Worm (Caenorhabditis elegans) whole organism, late embryonic: ENCODE measurements around the gene C45E5.1.

Experiments
- C08G9.2 ChIP-seq: sonication (generic microtip); optimal IDR thresholded peaks from 2 replicates; lab custom pipeline; 2016; ENCODE audit warnings: mild to moderate bottlenecking, missing genetic modification characterization, moderate library complexity, missing compliant biosample characterization
- F13H6.1 ChIP-seq: sonication (generic microtip); optimal IDR thresholded peaks from 2 replicates; lab custom pipeline; 2016; ENCODE audit warnings: missing genetic modification characterization, missing compliant biosample characterization
- K09A11.1 ChIP-seq: sonication (generic microtip); optimal IDR thresholded peaks from 2 replicates; lab custom pipeline; 2017; ENCODE audit warnings: antibody characterized with exemption, mild to moderate bottlenecking, missing genetic modification characterization, missing compliant biosample characterization; ENCODE audit not compliant: insufficient read depth
- T23F11.4 ChIP-seq: fragments of 200-800 bp; sonication (Bioruptor generic); optimal IDR thresholded peaks from 2 replicates; lab custom pipeline; 2018; ENCODE audit warnings: mild to moderate bottlenecking, missing genetic modification characterization, missing compliant biosample characterization
- ceh-18 ChIP-seq: sonication (generic microtip); optimal IDR thresholded peaks from 2 replicates; lab custom pipeline; 2016; ENCODE audit warnings: missing genetic modification characterization, missing compliant biosample characterization
- ceh-19 ChIP-seq: fragments of 200-800 bp; sonication (Bioruptor generic); optimal IDR thresholded peaks from 2 replicates; lab custom pipeline; 2018; ENCODE audit warnings: mild to moderate bottlenecking, missing genetic modification characterization, missing compliant biosample characterization
- ceh-2 ChIP-seq: sonication (generic microtip); optimal IDR thresholded peaks from 2 replicates; lab custom pipeline; 2016; ENCODE audit warnings: missing genotype, missing genetic modification characterization, missing compliant biosample characterization
- ceh-22 ChIP-seq: sonication (generic microtip); optimal IDR thresholded peaks from 2 replicates; lab custom pipeline; 2017; ENCODE audit warnings: missing biosample characterization, missing genetic modification characterization
- ceh-30 ChIP-seq: fragments of 150-350 bp; optimal IDR thresholded peaks from 2 replicates; lab custom pipeline; 2014; ENCODE audit warnings: missing biosample characterization, missing genetic modification characterization
- ceh-31 ChIP-seq: sonication (generic microtip); optimal IDR thresholded peaks from 2 replicates; lab custom pipeline; 2016; ENCODE audit warnings: missing genetic modification characterization, missing compliant biosample characterization
- ceh-34 ChIP-seq: sonication (generic microtip); optimal IDR thresholded peaks from 2 replicates; lab custom pipeline; 2016; ENCODE audit warnings: mild to moderate bottlenecking, missing genetic modification characterization, missing compliant biosample characterization
- ceh-48 ChIP-seq: sonication (generic microtip); optimal IDR thresholded peaks from 2 replicates; lab custom pipeline; 2016; ENCODE audit warnings: missing genetic modification characterization, inconsistent platforms, missing compliant biosample characterization
- ceh-6 ChIP-seq: fragments of 200-800 bp; sonication (Bioruptor generic); optimal IDR thresholded peaks from 2 replicates; lab custom pipeline; 2018; ENCODE audit warnings: mild to moderate bottlenecking, missing genetic modification characterization, missing compliant biosample characterization
- ceh-9 ChIP-seq: sonication (generic microtip); optimal IDR thresholded peaks from 2 replicates; lab custom pipeline; 2016; ENCODE audit warnings: mild to moderate bottlenecking, missing genetic modification characterization, inconsistent platforms, missing compliant biosample characterization
- dmd-4 ChIP-seq: sonication (generic microtip); optimal IDR thresholded peaks from 2 replicates; lab custom pipeline; 2016; ENCODE audit warnings: borderline replicate concordance, missing genetic modification characterization, missing compliant biosample characterization
- elt-2 ChIP-seq: sonication (generic microtip); optimal IDR thresholded peaks from 2 replicates; lab custom pipeline; 2016; ENCODE audit warnings: missing genetic modification reagents, missing genetic modification characterization, missing compliant biosample characterization
- elt-4 ChIP-seq: sonication (generic microtip); optimal IDR thresholded peaks from 2 replicates; lab custom pipeline; 2016; ENCODE audit warnings: missing genetic modification characterization, missing compliant biosample characterization
- ets-4 ChIP-seq: sonication (generic microtip); optimal IDR thresholded peaks from 2 replicates; lab custom pipeline; 2016; ENCODE audit warnings: missing genetic modification characterization, missing compliant biosample characterization
- eyg-1 ChIP-seq: sonication (generic microtip); optimal IDR thresholded peaks from 2 replicates; lab custom pipeline; 2016; ENCODE audit warnings: missing genotype, missing genetic modification characterization, missing compliant biosample characterization
- fax-1 ChIP-seq: sonication (generic microtip); optimal IDR thresholded peaks from 2 replicates; lab custom pipeline; 2016; ENCODE audit warnings: missing genotype, missing genetic modification characterization, missing compliant biosample characterization
- fkh-10 ChIP-seq: fragments of 150-350 bp; optimal IDR thresholded peaks from 2 replicates; lab custom pipeline; 2014; ENCODE audit warnings: missing biosample characterization, missing genetic modification reagents, missing genetic modification characterization
- fkh-6 ChIP-seq: sonication (generic microtip); optimal IDR thresholded peaks from 2 replicates; lab custom pipeline; 2016; ENCODE audit warnings: missing genetic modification characterization, missing compliant biosample characterization
- hlh-13 ChIP-seq: fragments of 200-800 bp; sonication (Bioruptor generic); optimal IDR thresholded peaks from 2 replicates; lab custom pipeline; 2018; ENCODE audit warnings: mild to moderate bottlenecking, missing genetic modification characterization, missing compliant biosample characterization
- hlh-6 ChIP-seq: sonication (generic microtip); optimal IDR thresholded peaks from 2 replicates; lab custom pipeline; 2016; ENCODE audit warnings: missing genotype, missing genetic modification characterization, missing compliant biosample characterization
- lin-11 ChIP-seq: fragments of 200-800 bp; sonication (Bioruptor generic); optimal IDR thresholded peaks from 2 replicates; lab custom pipeline; 2018; ENCODE audit warnings: mild to moderate bottlenecking, missing genetic modification characterization, missing compliant biosample characterization
- nfya-1 ChIP-seq: sonication (generic microtip); optimal IDR thresholded peaks from 2 replicates; lab custom pipeline; 2017; ENCODE audit warnings: missing genetic modification characterization, mild to moderate bottlenecking, missing compliant biosample characterization, antibody characterized with exemption, moderate library complexity
- npax-4 ChIP-seq: sonication (generic microtip); optimal IDR thresholded peaks from 2 replicates; lab custom pipeline; 2016; ENCODE audit warnings: missing genetic modification characterization, missing compliant biosample characterization
- odd-2 ChIP-seq: sonication (generic microtip); optimal IDR thresholded peaks from 2 replicates; lab custom pipeline; 2017; ENCODE audit warnings: antibody characterized with exemption, mild to moderate bottlenecking, missing genetic modification characterization, missing compliant biosample characterization
- pax-1 ChIP-seq: fragments of 150-350 bp; optimal IDR thresholded peaks from 2 replicates; lab custom pipeline; 2014; ENCODE audit warnings: missing biosample characterization, missing genetic modification characterization
- pha-2 ChIP-seq: sonication (generic microtip); optimal IDR thresholded peaks from 2 replicates; lab custom pipeline; 2017; ENCODE audit warnings: mild to moderate bottlenecking, missing genetic modification characterization, missing compliant biosample characterization
- pqm-1 ChIP-seq: sonication (generic microtip); optimal IDR thresholded peaks from 2 replicates; lab custom pipeline; 2016; ENCODE audit warnings: missing genetic modification characterization, missing compliant biosample characterization
- pros-1 ChIP-seq: fragments of 150-350 bp; optimal IDR thresholded peaks from 2 replicates; lab custom pipeline; 2014; ENCODE audit warnings: missing biosample characterization, missing genetic modification reagents, missing genetic modification characterization
- ref-2 ChIP-seq: sonication (generic microtip); optimal IDR thresholded peaks from 2 replicates; lab custom pipeline; 2016; ENCODE audit warnings: missing genetic modification characterization, missing compliant biosample characterization
- rnt-1 ChIP-seq: sonication (generic microtip); optimal IDR thresholded peaks from 2 replicates; lab custom pipeline; 2016; ENCODE audit warnings: missing genetic modification characterization, missing compliant biosample characterization
- sdc-2 ChIP-seq: sonication (generic microtip); optimal IDR thresholded peaks from 2 replicates; lab custom pipeline; 2016; ENCODE audit warnings: missing genotype, missing genetic modification characterization, missing compliant biosample characterization
- sox-2 ChIP-seq: fragments of 200-800 bp; sonication (Bioruptor generic); IDR thresholded peaks from 2 replicates; pipeline ENCODE4 v1.3.6; 2022; ENCODE audit warnings: missing genetic modification reagents, missing genetic modification characterization, missing compliant biosample characterization
- syd-9 ChIP-seq: sonication (generic microtip); optimal IDR thresholded peaks from 2 replicates; lab custom pipeline; 2016; ENCODE audit warnings: mild to moderate bottlenecking, missing genetic modification characterization, moderate library complexity, missing compliant biosample characterization
- tbx-2 ChIP-seq: sonication (generic microtip); optimal IDR thresholded peaks from 2 replicates; lab custom pipeline; 2016; ENCODE audit warnings: missing genetic modification characterization, missing compliant biosample characterization
- tbx-7 ChIP-seq: sonication (generic microtip); optimal IDR thresholded peaks from 2 replicates; lab custom pipeline; 2016; ENCODE audit warnings: missing genotype, missing genetic modification characterization, missing compliant biosample characterization
- unc-42 ChIP-seq: sonication (generic microtip); optimal IDR thresholded peaks from 2 replicates; lab custom pipeline; 2016; ENCODE audit warnings: missing genotype, missing genetic modification characterization, missing compliant biosample characterization
- unc-55 ChIP-seq: sonication (generic microtip); optimal IDR thresholded peaks from 2 replicates; lab custom pipeline; 2017; ENCODE audit warnings: missing biosample characterization, missing genetic modification reagents, missing genetic modification characterization
- unc-86 ChIP-seq: sonication (generic microtip); optimal IDR thresholded peaks from 2 replicates; lab custom pipeline; 2016; ENCODE audit warnings: missing genetic modification characterization, missing compliant biosample characterization
- zip-5 ChIP-seq: sonication (generic microtip); optimal IDR thresholded peaks from 2 replicates; lab custom pipeline; 2016; ENCODE audit warnings: missing genetic modification characterization, missing compliant biosample characterization
- ztf-16 ChIP-seq: sonication (generic microtip); optimal IDR thresholded peaks from 2 replicates; lab custom pipeline; 2017; ENCODE audit warnings: missing genetic modification characterization, missing compliant biosample characterization

The C45E5.1 gene

ce11 chrIV:5753954-5754543, 9.8 kb downstream of the C45E5.1 start:
- no peak for TF ChIP-seq unc-86 (tag; lab: Kevin White, UChicago)
- TF ChIP-seq sdc-2 (tag; lab: Kevin White, UChicago) = no peak
- TF ChIP-seq C08G9.2 (tag; lab: Kevin White, UChicago) = peak; percentile 44
- TF ChIP-seq pros-1 (tag; lab: Kevin White, UChicago) = peak; percentile 73
- TF ChIP-seq ref-2 (tag; lab: Kevin White, UChicago) = peak; percentile 49
- no peak for TF ChIP-seq ceh-9 (tag; lab: Kevin White, UChicago)
- peak; percentile 0 for TF ChIP-seq pqm-1 (tag; lab: Kevin White, UChicago)
- no peak for TF ChIP-seq sox-2 (GFP tag; lab: Robert Waterston, UW)
- peak; percentile 59 for TF ChIP-seq ceh-31 (tag; lab: Kevin White, UChicago)
- TF ChIP-seq elt-2 = no peak
- no peak for TF ChIP-seq F13H6.1
- peak; percentile 79 for TF ChIP-seq nfya-1 (tag; lab: Kevin White, UChicago)
- peak; percentile 77 for TF ChIP-seq ceh-34 (tag; lab: Kevin White, UChicago)
- peak; percentile 43 for TF ChIP-seq ceh-22 (tag; lab: Kevin White, UChicago)
- TF ChIP-seq hlh-13 (GFP tag; lab: Kevin White, UChicago) = no peak
- TF ChIP-seq unc-55 (GFP tag; lab: Kevin White, UChicago) = peak; percentile 40
- TF ChIP-seq fax-1 = no peak
- no peak for TF ChIP-seq ceh-6 (GFP tag; lab: Kevin White, UChicago)
- peak; percentile 44 for TF ChIP-seq ceh-18
- peak; percentile 11 for TF ChIP-seq unc-42 (tag; lab: Kevin White, UChicago)
- TF ChIP-seq ets-4 (tag; lab: Kevin White, UChicago) = peak; percentile 9
- TF ChIP-seq tbx-7 (tag; lab: Kevin White, UChicago) = no peak
- no peak for TF ChIP-seq T23F11.4 (GFP tag; lab: Kevin White, UChicago)
- peak; percentile 14 for TF ChIP-seq pax-1 (tag; lab: Kevin White, UChicago)
- TF ChIP-seq ceh-48 (tag; lab: Kevin White, UChicago) = no peak
- TF ChIP-seq ceh-2 (tag; lab: Kevin White, UChicago) = no peak
- peak; percentile 52 for TF ChIP-seq tbx-2 (tag; lab: Kevin White, UChicago)
- no peak for TF ChIP-seq eyg-1 (tag; lab: Kevin White, UChicago)
- TF ChIP-seq ztf-16 (tag; lab: Kevin White, UChicago) = no peak
- TF ChIP-seq zip-5 (tag; lab: Kevin White, UChicago) = no peak

ce11 chrIV:5754821-5755220, 10.6 kb downstream of the C45E5.1 start:
- no peak for TF ChIP-seq elt-4
- TF ChIP-seq ceh-31 (tag; lab: Kevin White, UChicago) = peak; percentile 43

- TF ChIP-seq tbx-7 (tag; lab: Kevin White, UChicago) = no peak
- no peak for TF ChIP-seq odd-2 (tag; lab: Kevin White, UChicago)
- no peak for TF ChIP-seq pha-2 (tag; lab: Kevin White, UChicago)
- no peak for TF ChIP-seq ztf-16 (tag; lab: Kevin White, UChicago)
- TF ChIP-seq fkh-6 (tag; lab: Kevin White, UChicago) = no peak
- TF ChIP-seq tbx-2 (tag; lab: Kevin White, UChicago) = no peak
- TF ChIP-seq ceh-30 (tag; lab: Kevin White, UChicago) = no peak
- TF ChIP-seq ceh-19 (GFP tag; lab: Kevin White, UChicago) = no peak
- TF ChIP-seq dmd-4 = no peak
- TF ChIP-seq K09A11.1 (tag; lab: Kevin White, UChicago) = no peak
- no peak for TF ChIP-seq unc-55 (GFP tag; lab: Kevin White, UChicago)
- no peak for TF ChIP-seq hlh-6
- no peak for TF ChIP-seq ceh-48 (tag; lab: Kevin White, UChicago)
- no peak for TF ChIP-seq lin-11 (tag; lab: Kevin White, UChicago)
- no peak for TF ChIP-seq fkh-10
- no peak for TF ChIP-seq syd-9 (tag; lab: Kevin White, UChicago)
- no peak for TF ChIP-seq npax-4 (tag; lab: Kevin White, UChicago)
- TF ChIP-seq rnt-1 (tag; lab: Kevin White, UChicago) = no peak
- TF ChIP-seq ceh-18 = no peak
Measured at ce11 chrIV:5755922-5756321, 11.7 kb downstream of the C45E5.1 start.
